Fruit fly (Drosophila melanogaster) whole organism, embryonic: ENCODE measurements around the gene CCHa1.

Source experiments
- Bgb ChIP-seq: fragments of 200-800 bp; sonication (Bioruptor generic); IDR thresholded peaks from 2 replicates; pipeline ENCODE4 v1.3.6; 2022; ENCODE audit warnings: missing biosample characterization, missing genetic modification characterization; ENCODE audit not compliant: partially characterized antibody
- C15 ChIP-seq: fragments of 200-800 bp; sonication (Bioruptor generic); IDR thresholded peaks from 3 replicates; pipeline ENCODE4 v1.3.6; 2022; ENCODE audit warnings: missing biosample characterization, missing genetic modification characterization
- CG10267 ChIP-seq: fragments of 200-800 bp; sonication (Bioruptor generic); optimal IDR thresholded peaks from 2 replicates; lab custom pipeline; 2018; ENCODE audit warnings: missing biosample characterization, mild to moderate bottlenecking, missing genetic modification characterization, moderate library complexity
- CG11398 ChIP-seq: fragments of 200-800 bp; sonication (Bioruptor generic); optimal IDR thresholded peaks from 2 replicates; lab custom pipeline; 2016; ENCODE audit warnings: missing biosample characterization, missing genetic modification characterization
- CG12236 ChIP-seq: fragments of 200-800 bp; sonication (Bioruptor generic); optimal IDR thresholded peaks from 2 replicates; lab custom pipeline; 2016; ENCODE audit warnings: missing biosample characterization, missing genetic modification characterization
- CG13894 ChIP-seq: fragments of 200-800 bp; sonication (Bioruptor generic); optimal IDR thresholded peaks from 3 replicates; lab custom pipeline; 2018; ENCODE audit warnings: missing biosample characterization, mild to moderate bottlenecking, missing genetic modification characterization, moderate library complexity
- CG14860 ChIP-seq: fragments of 200-800 bp; sonication (Bioruptor generic); IDR thresholded peaks from 3 replicates; pipeline ENCODE4 v1.3.6; 2022; ENCODE audit warnings: missing biosample characterization, missing genetic modification characterization; ENCODE audit not compliant: partially characterized antibody
- CG16779 ChIP-seq: fragments of 200-800 bp; sonication (Bioruptor generic); IDR thresholded peaks from 2 replicates; pipeline ENCODE4 v1.3.6; 2022; ENCODE audit warnings: missing biosample characterization, missing genetic modification characterization
- CG17328 ChIP-seq: fragments of 200-800 bp; sonication (Bioruptor generic); IDR thresholded peaks from 2 replicates; pipeline ENCODE4 v1.3.6; 2022; ENCODE audit warnings: missing biosample characterization, missing genetic modification characterization
- CG31388 ChIP-seq: fragments of 200-800 bp; sonication (Bioruptor generic); optimal IDR thresholded peaks from 2 replicates; lab custom pipeline; 2016; ENCODE audit warnings: missing biosample characterization, missing genetic modification characterization
- CG33213 ChIP-seq: fragments of 200-800 bp; sonication (Bioruptor generic); optimal IDR thresholded peaks from 3 replicates; lab custom pipeline; 2016; ENCODE audit warnings: missing biosample characterization, missing genetic modification characterization
- CG6254 ChIP-seq: fragments of 200-800 bp; sonication (Bioruptor generic); optimal IDR thresholded peaks from 3 replicates; lab custom pipeline; 2017; ENCODE audit warnings: mild to moderate bottlenecking, missing biosample characterization, missing genetic modification reagents, missing genetic modification characterization
- CHES-1-like ChIP-seq: fragments of 200-800 bp; sonication (Bioruptor generic); optimal IDR thresholded peaks from 2 replicates; lab custom pipeline; 2016; ENCODE audit warnings: missing biosample characterization, missing genetic modification characterization
- CrebB ChIP-seq: fragments of 200-800 bp; sonication (Bioruptor generic); optimal IDR thresholded peaks from 3 replicates; lab custom pipeline; 2018; ENCODE audit warnings: missing biosample characterization, mild to moderate bottlenecking, missing genetic modification characterization
- Dref ChIP-seq: fragments of 200-800 bp; sonication (Bioruptor generic); IDR thresholded peaks from 2 replicates; pipeline ENCODE4 v1.3.6; 2022; ENCODE audit warnings: missing biosample characterization, missing genetic modification characterization
- Drgx ChIP-seq: fragments of 200-800 bp; sonication (Bioruptor generic); IDR thresholded peaks from 2 replicates; pipeline ENCODE4 v1.3.6; 2022; ENCODE audit warnings: missing biosample characterization, missing genetic modification characterization
- Fer3 ChIP-seq: fragments of 200-800 bp; sonication (Bioruptor generic); optimal IDR thresholded peaks from 2 replicates; lab custom pipeline; 2018; ENCODE audit warnings: missing biosample characterization, mild to moderate bottlenecking, missing genetic modification characterization, moderate library complexity
- Hand ChIP-seq: fragments of 200-800 bp; sonication (Bioruptor generic); optimal IDR thresholded peaks from 2 replicates; lab custom pipeline; 2017; ENCODE audit warnings: mild to moderate bottlenecking, missing biosample characterization, missing genetic modification reagents, missing genetic modification characterization
- MESR4 ChIP-seq: fragments of 200-800 bp; sonication (Bioruptor generic); optimal IDR thresholded peaks from 2 replicates; lab custom pipeline; 2018; ENCODE audit warnings: missing biosample characterization, mild to moderate bottlenecking, missing genetic modification characterization, moderate library complexity
- Max ChIP-seq: fragments of 200-800 bp; sonication (Bioruptor generic); optimal IDR thresholded peaks from 2 replicates; lab custom pipeline; 2016; ENCODE audit warnings: missing biosample characterization, mild to moderate bottlenecking, missing genetic modification characterization
- Nf-YB ChIP-seq: fragments of 200-800 bp; sonication (Bioruptor generic); optimal IDR thresholded peaks from 3 replicates; lab custom pipeline; 2019; ENCODE audit warnings: missing biosample characterization, mild to moderate bottlenecking, missing genetic modification characterization, moderate library complexity
- PHDP ChIP-seq: fragments of 200-800 bp; sonication (Bioruptor generic); optimal IDR thresholded peaks from 3 replicates; lab custom pipeline; 2018; ENCODE audit warnings: missing biosample characterization, mild to moderate bottlenecking, missing genetic modification characterization, moderate library complexity
- Taf1 ChIP-seq: fragments of 200-800 bp; sonication (Bioruptor generic); IDR thresholded peaks from 2 replicates; pipeline ENCODE4 v1.3.6; 2022; ENCODE audit warnings: missing biosample characterization, missing genetic modification characterization
- Trl ChIP-seq, 3 experiments: fragments of >200 bp in 2 of 3; fragments of 200-800 bp in 1 of 3; sonication (Bioruptor generic) in 1 of 3; optimal IDR thresholded peaks; 2 replicates in 1 of 3; 3 replicates in 2 of 3; lab custom pipeline; 2016 to 2017; ENCODE audit warnings: missing biosample characterization in 1 of 3, missing genetic modification characterization in 1 of 3
- abd-A ChIP-seq: fragments of 200-800 bp; sonication (Bioruptor generic); optimal IDR thresholded peaks from 3 replicates; lab custom pipeline; 2019; ENCODE audit warnings: missing biosample characterization, mild to moderate bottlenecking, missing genetic modification characterization, moderate library complexity
- ato ChIP-seq: fragments of 200-800 bp; sonication (Bioruptor generic); IDR thresholded peaks from 2 replicates; pipeline ENCODE4 v1.3.6; 2022; ENCODE audit warnings: missing biosample characterization, missing genetic modification characterization; ENCODE audit not compliant: partially characterized antibody
- bigmax ChIP-seq: fragments of 200-800 bp; sonication (Bioruptor generic); optimal IDR thresholded peaks from 2 replicates; lab custom pipeline; 2018; ENCODE audit warnings: missing biosample characterization, mild to moderate bottlenecking, missing genetic modification characterization
- bsh ChIP-seq, 2 experiments: fragments of 200-800 bp; sonication (Bioruptor generic); optimal IDR thresholded peaks; 2 replicates each; lab custom pipeline; 2017 to 2018; ENCODE audit warnings: mild to moderate bottlenecking in 2 of 2, missing biosample characterization in 2 of 2, missing genetic modification characterization in 2 of 2, moderate library complexity in 1 of 2
- caup ChIP-seq: fragments of 200-800 bp; sonication (Bioruptor generic); optimal IDR thresholded peaks from 3 replicates; lab custom pipeline; 2017; ENCODE audit warnings: missing biosample characterization, mild to moderate bottlenecking, missing genetic modification characterization, moderate library complexity; ENCODE audit not compliant: severe bottlenecking
- corto ChIP-seq: fragments of 200-800 bp; sonication (Bioruptor generic); optimal IDR thresholded peaks from 2 replicates; lab custom pipeline; 2016; ENCODE audit warnings: missing biosample characterization, mild to moderate bottlenecking, missing genetic modification characterization, moderate library complexity
- fd96Cb ChIP-seq: fragments of 200-800 bp; sonication (Bioruptor generic); optimal IDR thresholded peaks from 2 replicates; lab custom pipeline; 2018; ENCODE audit warnings: missing biosample characterization, mild to moderate bottlenecking, missing genetic modification characterization, moderate library complexity
- ftz-f1 ChIP-seq: fragments of 200-800 bp; sonication (Bioruptor generic); optimal IDR thresholded peaks from 2 replicates; lab custom pipeline; 2016; ENCODE audit warnings: missing biosample characterization, missing genetic modification characterization
- gcm2 ChIP-seq: fragments of 200-800 bp; sonication (Bioruptor generic); optimal IDR thresholded peaks from 2 replicates; lab custom pipeline; 2016; ENCODE audit warnings: missing biosample characterization, missing genetic modification characterization
- ind ChIP-seq: fragments of 200-800 bp; sonication (Bioruptor generic); optimal IDR thresholded peaks from 3 replicates; lab custom pipeline; 2016; ENCODE audit warnings: missing biosample characterization, missing genetic modification characterization
- ken ChIP-seq: fragments of 200-800 bp; sonication (Bioruptor generic); IDR thresholded peaks from 3 replicates; pipeline ENCODE4 v1.3.6; 2022; ENCODE audit warnings: missing biosample characterization, missing genetic modification characterization
- nom ChIP-seq: fragments of 200-800 bp; sonication (Bioruptor generic); optimal IDR thresholded peaks from 2 replicates; lab custom pipeline; 2017; ENCODE audit warnings: missing biosample characterization, missing genetic modification characterization, mild to moderate bottlenecking, moderate library complexity, missing genetic modification reagents
- otp ChIP-seq: fragments of 200-800 bp; sonication (Bioruptor generic); IDR thresholded peaks from 3 replicates; pipeline ENCODE4, ENCODE4 v1.3.6; 2022; ENCODE audit warnings: missing biosample characterization, missing genetic modification characterization
- pita ChIP-seq: fragments of 200-800 bp; sonication (Bioruptor generic); optimal IDR thresholded peaks from 2 replicates; lab custom pipeline; 2017; ENCODE audit warnings: missing biosample characterization, mild to moderate bottlenecking, missing genetic modification characterization
- row ChIP-seq: fragments of 200-800 bp; sonication (Bioruptor generic); IDR thresholded peaks from 3 replicates; pipeline ENCODE4 v1.3.6; 2022; ENCODE audit warnings: missing biosample characterization, missing genetic modification characterization
- run ChIP-seq: fragments of 200-800 bp; sonication (Bioruptor generic); optimal IDR thresholded peaks from 3 replicates; lab custom pipeline; 2018; ENCODE audit warnings: missing biosample characterization, mild to moderate bottlenecking, missing genetic modification characterization
- sqz ChIP-seq: fragments of 200-800 bp; sonication (Bioruptor generic); optimal IDR thresholded peaks from 3 replicates; lab custom pipeline; 2018; ENCODE audit warnings: missing biosample characterization, mild to moderate bottlenecking, missing genetic modification characterization
- ssp ChIP-seq: fragments of 200-800 bp; sonication (Bioruptor generic); IDR thresholded peaks from 2 replicates; pipeline ENCODE4 v1.3.6; 2022; ENCODE audit warnings: missing biosample characterization, missing genetic modification characterization
- tna ChIP-seq: fragments of 200-800 bp; sonication (Bioruptor generic); IDR thresholded peaks from 2 replicates; pipeline ENCODE4 v1.3.6; 2022; ENCODE audit warnings: missing biosample characterization, missing genetic modification characterization; ENCODE audit not compliant: partially characterized antibody
- twi ChIP-seq: fragments of 200-800 bp; optimal IDR thresholded peaks from 2 replicates; lab custom pipeline; 2019; ENCODE audit warnings: missing biosample characterization, mild to moderate bottlenecking, missing genetic modification characterization, moderate library complexity
- wor ChIP-seq: fragments of 200-800 bp; sonication (Bioruptor generic); IDR thresholded peaks from 2 replicates; pipeline ENCODE4 v1.3.6; 2022; ENCODE audit warnings: missing biosample characterization, missing genetic modification characterization

CCHa1 gene

dm6 chr3R:14061988-14062868, 34.4 kb downstream of the CCHa1 start (continued):
- peak; percentile 23 for TF ChIP-seq fd96Cb (tag; lab: Kevin White, UChicago)
- TF ChIP-seq Max = peak; percentile 2
- no peak for TF ChIP-seq tna
- TF ChIP-seq nom (GFP tag; lab: Kevin White, UChicago) = peak; percentile 72
- no peak for TF ChIP-seq Taf1 (GFP tag; lab: Robert Waterston, UW)
- no peak for TF ChIP-seq CG31388
- TF ChIP-seq Hand (GFP tag; lab: Kevin White, UChicago) = no peak
- TF ChIP-seq Bgb (GFP tag; lab: Robert Waterston, UW) = no peak
- no peak for TF ChIP-seq CG10267
- no peak for TF ChIP-seq CG16779 (GFP tag; lab: Robert Waterston, UW)
- no peak for TF ChIP-seq bigmax
- TF ChIP-seq CG14860 = no peak
- TF ChIP-seq MESR4 (GFP tag; lab: Kevin White, UChicago) = no peak
- no peak for TF ChIP-seq CG6254
- TF ChIP-seq, all 482 proteins: peak for 127

dm6 chr3R:14061049-14061987, 35.3 kb downstream of the CCHa1 start:
- TF ChIP-seq abd-A (tag; lab: Kevin White, UChicago) = peak; percentile 15
- no peak for TF ChIP-seq CHES-1-like (GFP tag; lab: Kevin White, UChicago)
- TF ChIP-seq corto (GFP tag; lab: Kevin White, UChicago) = peak; percentile 86
- TF ChIP-seq Trl (optimal IDR thresholded peaks at IDR 0.05; lab: Kevin White, UChicago) = no peak
- no peak for TF ChIP-seq Trl (GFP tag; optimal IDR thresholded peaks at IDR 0.05; lab: Kevin White, UChicago)
- no peak for TF ChIP-seq Nf-YB
- TF ChIP-seq Dref (GFP tag; lab: Robert Waterston, UW) = no peak
- TF ChIP-seq CG11398 = no peak
- TF ChIP-seq twi (tag; lab: Kevin White, UChicago) = peak; percentile 17
- TF ChIP-seq sqz (GFP tag; lab: Kevin White, UChicago) = peak; percentile 77
- TF ChIP-seq bsh (GFP tag; optimal IDR thresholded peaks at IDR 0.05; lab: Kevin White, UChicago) = peak in 1 of 2 experiments; percentile 99
- TF ChIP-seq caup = no peak
- TF ChIP-seq pita (GFP tag; lab: Kevin White, UChicago) = no peak
- no peak for TF ChIP-seq Fer3 (tag; lab: Kevin White, UChicago)
- no peak for TF ChIP-seq gcm2 (GFP tag; lab: Kevin White, UChicago)
- no peak for TF ChIP-seq bigmax
- TF ChIP-seq run = no peak
- no peak for TF ChIP-seq C15 (GFP tag; lab: Robert Waterston, UW)
- TF ChIP-seq row (GFP tag; lab: Robert Waterston, UW) = no peak
- peak; percentile 87 for TF ChIP-seq Drgx (GFP tag; lab: Robert Waterston, UW)
- peak; percentile 68 for TF ChIP-seq ftz-f1 (GFP tag; lab: Kevin White, UChicago)
- no peak for TF ChIP-seq otp
- TF ChIP-seq CG12236 (GFP tag; lab: Kevin White, UChicago) = no peak
- TF ChIP-seq wor = no peak
- TF ChIP-seq ken (GFP tag; lab: Robert Waterston, UW) = 0 out of 3 replicates have a peak, but pooled peaks have one; percentile 17
- peak; percentile 83 for TF ChIP-seq CG13894 (tag; lab: Kevin White, UChicago)
- TF ChIP-seq PHDP = no peak
- no peak for TF ChIP-seq CG33213
- no peak for TF ChIP-seq ind (GFP tag; lab: Kevin White, UChicago)
- no peak for TF ChIP-seq ssp
- no peak for TF ChIP-seq CrebB (tag; lab: Kevin White, UChicago)
- 0 out of 2 replicates have a peak, but pooled peaks have one; percentile 11 for TF ChIP-seq ato (GFP tag; lab: Robert Waterston, UW)
- no peak for TF ChIP-seq CG17328 (GFP tag; lab: Robert Waterston, UW)
